Fruit fly (Drosophila melanogaster) whole organism, adult: ENCODE measurements around the gene LysX.

Source experiments
- CG11617 ChIP-seq: fragments of 200-800 bp; sonication (Bioruptor generic); optimal IDR thresholded peaks from 2 replicates; lab custom pipeline; 2017; ENCODE audit warnings: mild to moderate bottlenecking, missing biosample characterization, missing genetic modification reagents, missing genetic modification characterization
- CG12768 ChIP-seq: fragments of 200-800 bp; sonication (Bioruptor generic); optimal IDR thresholded peaks from 2 replicates; lab custom pipeline; 2017; ENCODE audit warnings: missing biosample characterization, missing genetic modification characterization, mild to moderate bottlenecking, moderate library complexity, missing genetic modification reagents
- CG14711 ChIP-seq: fragments of 200-800 bp; sonication (Bioruptor generic); optimal IDR thresholded peaks from 2 replicates; lab custom pipeline; 2018; ENCODE audit warnings: missing biosample characterization, mild to moderate bottlenecking, missing genetic modification characterization, moderate library complexity
- CG1620 ChIP-seq: fragments of 200-800 bp; sonication (Bioruptor generic); optimal IDR thresholded peaks from 2 replicates; lab custom pipeline; 2016; ENCODE audit warnings: missing biosample characterization, missing genetic modification characterization
- CG33017 ChIP-seq: fragments of 200-800 bp; sonication (Bioruptor generic); optimal IDR thresholded peaks from 2 replicates; lab custom pipeline; 2018; ENCODE audit warnings: missing biosample characterization, mild to moderate bottlenecking, missing genetic modification characterization, moderate library complexity
- CG5204 ChIP-seq: fragments of 200-800 bp; sonication (Bioruptor generic); optimal IDR thresholded peaks from 2 replicates; lab custom pipeline; 2016; ENCODE audit warnings: missing biosample characterization, missing genetic modification characterization
- CG7045 ChIP-seq: fragments of 200-800 bp; sonication (Bioruptor generic); optimal IDR thresholded peaks from 2 replicates; lab custom pipeline; 2017; ENCODE audit warnings: missing biosample characterization, mild to moderate bottlenecking, missing genetic modification characterization
- CG7101 ChIP-seq: fragments of 200-800 bp; sonication (Bioruptor generic); optimal IDR thresholded peaks from 2 replicates; lab custom pipeline; 2018; ENCODE audit warnings: missing biosample characterization, mild to moderate bottlenecking, missing genetic modification characterization, moderate library complexity
- Clk ChIP-seq: fragments of 200-800 bp; sonication (Bioruptor generic); optimal IDR thresholded peaks from 2 replicates; lab custom pipeline; 2017; ENCODE audit warnings: missing biosample characterization, missing genetic modification characterization
- Crg-1 ChIP-seq: fragments of 200-800 bp; sonication (Bioruptor generic); optimal IDR thresholded peaks from 2 replicates; lab custom pipeline; 2016; ENCODE audit warnings: missing biosample characterization, missing genetic modification characterization
- Hr96 ChIP-seq: fragments of 200-800 bp; sonication (Bioruptor generic); optimal IDR thresholded peaks from 2 replicates; lab custom pipeline; 2016; ENCODE audit warnings: missing biosample characterization, missing genetic modification characterization
- Mnt ChIP-seq: fragments of 200-800 bp; sonication (Bioruptor generic); optimal IDR thresholded peaks from 2 replicates; lab custom pipeline; 2016; ENCODE audit warnings: missing biosample characterization, mild to moderate bottlenecking, missing genetic modification characterization
- bab1 ChIP-seq: fragments of 200-800 bp; sonication (Bioruptor generic); optimal IDR thresholded peaks from 3 replicates; lab custom pipeline; 2019; ENCODE audit warnings: missing biosample characterization, mild to moderate bottlenecking, missing genetic modification characterization, moderate library complexity
- cic ChIP-seq: fragments of 200-800 bp; sonication (Bioruptor generic); optimal IDR thresholded peaks from 2 replicates; lab custom pipeline; 2017; ENCODE audit warnings: missing biosample characterization, mild to moderate bottlenecking, missing genetic modification characterization, moderate library complexity
- cnc ChIP-seq, 2 experiments: fragments of >200 bp; optimal IDR thresholded peaks; 2 replicates each; lab custom pipeline; 2017
- kay ChIP-seq: fragments of 200-800 bp; sonication (Bioruptor generic); peaks from one replicate; lab custom pipeline; 2016; ENCODE audit warnings: missing biosample characterization, missing genetic modification characterization, borderline replicate concordance
- ovo ChIP-seq: fragments of 200-800 bp; sonication (Bioruptor generic); optimal IDR thresholded peaks from 2 replicates; lab custom pipeline; 2016; ENCODE audit warnings: missing biosample characterization, missing genetic modification characterization
- pad ChIP-seq: fragments of 200-800 bp; sonication (Bioruptor generic); optimal IDR thresholded peaks from 3 replicates; lab custom pipeline; 2017; ENCODE audit warnings: missing biosample characterization, missing genetic modification characterization, mild to moderate bottlenecking, moderate library complexity, missing genetic modification reagents
- tj ChIP-seq: fragments of 200-800 bp; sonication (Bioruptor generic); optimal IDR thresholded peaks from 3 replicates; lab custom pipeline; 2017; ENCODE audit warnings: missing biosample characterization, mild to moderate bottlenecking, missing genetic modification characterization, moderate library complexity
- toe ChIP-seq: fragments of 200-800 bp; sonication (Bioruptor generic); optimal IDR thresholded peaks from 2 replicates; lab custom pipeline; 2016; ENCODE audit warnings: missing biosample characterization, missing genetic modification characterization

The LysX gene

dm6 chr3L:1204674-1205547 lies 9.8 kb upstream of the LysX start, which contains the start of gene CG9119:
CG9119 (minus strand) TSS chr3L:1204795.
- no peak for TF ChIP-seq CG1620 (GFP tag; lab: Kevin White, UChicago)
- TF ChIP-seq kay (GFP tag; lab: Kevin White, UChicago), result no peak
- peak; percentile 11 for TF ChIP-seq cic (GFP tag; lab: Kevin White, UChicago)
- TF ChIP-seq Mnt (GFP tag; lab: Kevin White, UChicago), result peak; percentile 22
- no peak for TF ChIP-seq bab1 (GFP tag; lab: Kevin White, UChicago)
- peak; percentile 44 for TF ChIP-seq tj (GFP tag; lab: Kevin White, UChicago)
- peak; percentile 79 for TF ChIP-seq CG11617 (GFP tag; lab: Kevin White, UChicago)
- peak; percentile 70 for TF ChIP-seq toe (GFP tag; lab: Kevin White, UChicago)
- TF ChIP-seq CG12768 (GFP tag; lab: Kevin White, UChicago), result peak; percentile 78
- TF ChIP-seq CG14711 (tag; lab: Kevin White, UChicago), result peak; percentile 24
- peak; percentile 78 for TF ChIP-seq Clk (GFP tag; lab: Kevin White, UChicago)
- peak; percentile 85 for TF ChIP-seq CG5204 (GFP tag; lab: Kevin White, UChicago)
- TF ChIP-seq Crg-1 (GFP tag; lab: Kevin White, UChicago), result peak; percentile 9
- no peak for TF ChIP-seq cnc (optimal IDR thresholded peaks at IDR 0.05; lab: Kevin White, UChicago)
- no peak for TF ChIP-seq ovo (GFP tag; lab: Kevin White, UChicago)
- TF ChIP-seq pad (GFP tag; lab: Kevin White, UChicago), result peak; percentile 55
- peak; percentile 72 for TF ChIP-seq CG33017 (tag; lab: Kevin White, UChicago)
- peak; percentile 77 for TF ChIP-seq CG7045 (GFP tag; lab: Kevin White, UChicago)
- TF ChIP-seq CG7101 (tag; lab: Kevin White, UChicago), result peak; percentile 63
- TF ChIP-seq Hr96, result peak; percentile 84

- no peak for TF ChIP-seq CG33017 (tag; lab: Kevin White, UChicago)
- no peak for TF ChIP-seq CG12768 (GFP tag; lab: Kevin White, UChicago)
- no peak for TF ChIP-seq CG7045 (GFP tag; lab: Kevin White, UChicago)
- no peak for TF ChIP-seq CG1620 (GFP tag; lab: Kevin White, UChicago)
These were observed 8.8 kb upstream of the LysX start for dm6 chr3L:1203855-1204431.

- TF ChIP-seq cic (GFP tag; lab: Kevin White, UChicago), result peak; percentile 51
- TF ChIP-seq Crg-1 (GFP tag; lab: Kevin White, UChicago), result no peak
- no peak for TF ChIP-seq ovo (GFP tag; lab: Kevin White, UChicago)
- TF ChIP-seq Hr96, result no peak
- TF ChIP-seq CG7045 (GFP tag; lab: Kevin White, UChicago), result no peak
- no peak for TF ChIP-seq kay (GFP tag; lab: Kevin White, UChicago)
These were observed 7.6 kb upstream of the LysX start, which contains the start of gene meep for dm6 chr3L:1202588-1203195. meep (minus strand) TSS chr3L:1203036.

dm6 chr3L:1200357-1201051 lies 5.4 kb upstream of the LysX start, which contains the start of gene mwh:
mwh (plus strand) TSS chr3L:1200786.
- TF ChIP-seq cic (GFP tag; lab: Kevin White, UChicago) (no peak), bab1 (GFP tag; lab: Kevin White, UChicago) (no peak), ovo (GFP tag; lab: Kevin White, UChicago) (no peak), pad (GFP tag; lab: Kevin White, UChicago) (no peak), CG11617 (GFP tag; lab: Kevin White, UChicago) (no peak), CG5204 (GFP tag; lab: Kevin White, UChicago) (no peak), CG7101 (tag; lab: Kevin White, UChicago) (no peak), CG1620 (GFP tag; lab: Kevin White, UChicago) (no peak), CG7045 (GFP tag; lab: Kevin White, UChicago) (no peak)

dm6 chr3L:1195868-1196552 lies 908 bp upstream of the LysX start, which contains the start of gene Aplip1:
Aplip1 (plus strand) TSS chr3L:1196317.
- no peak for TF ChIP-seq Hr96
- peak; percentile 28 for TF ChIP-seq toe (GFP tag; lab: Kevin White, UChicago)
